Worm (Caenorhabditis elegans) whole organism, L4 larva: Measurements from ENCODE around the gene best-24.

Experiments
- D1046.2 ChIP-seq: fragments of 200-800 bp; sonication (Bioruptor generic); IDR thresholded peaks from 2 replicates; pipeline ENCODE4 v1.3.6; 2022; ENCODE audit warnings: missing genetic modification characterization, missing compliant biosample characterization
- T26A8.4 ChIP-seq: fragments of 200-800 bp; sonication (Bioruptor generic); IDR thresholded peaks from 2 replicates; pipeline ENCODE4 v1.3.6; 2022; ENCODE audit warnings: missing genetic modification characterization, missing compliant biosample characterization
- Y48G9A.11 ChIP-seq: fragments of 200-800 bp; sonication (Bioruptor generic); IDR thresholded peaks from 2 replicates; pipeline ENCODE4 v1.3.6; 2022; ENCODE audit warnings: missing genetic modification reagents, missing genetic modification characterization, missing compliant biosample characterization
- Y5F2A.4 ChIP-seq: fragments of 200-800 bp; sonication (Bioruptor generic); optimal IDR thresholded peaks from 2 replicates; lab custom pipeline; 2018; ENCODE audit warnings: mild to moderate bottlenecking, missing genetic modification characterization, missing compliant biosample characterization
- aha-1 ChIP-seq: fragments of 150-350 bp; peaks from one replicate; lab custom pipeline; 2014; ENCODE audit warnings: missing biosample characterization, missing genetic modification characterization
- ama-1 ChIP-seq: fragments of 150-350 bp; optimal IDR thresholded peaks from 2 replicates; lab custom pipeline; 2014; ENCODE audit warnings: inconsistent platforms, mixed read lengths
- ceh-20 ChIP-seq: fragments of 200-800 bp; sonication (Bioruptor generic); IDR thresholded peaks from 2 replicates; pipeline ENCODE4 v1.3.6; 2022; ENCODE audit warnings: missing genetic modification reagents, missing genetic modification characterization, missing compliant biosample characterization
- cey-2 ChIP-seq: sonication (generic microtip); optimal IDR thresholded peaks from 3 replicates; lab custom pipeline; 2017; ENCODE audit warnings: missing genetic modification characterization, mild to moderate bottlenecking, missing compliant biosample characterization, antibody characterized with exemption, borderline replicate concordance; ENCODE audit not compliant: insufficient read depth
- ctbp-1 ChIP-seq: fragments of 200-800 bp; sonication (Bioruptor generic); IDR thresholded peaks from 2 replicates; pipeline ENCODE4 v1.3.6; 2022; ENCODE audit warnings: missing genetic modification reagents, missing genetic modification characterization, missing compliant biosample characterization
- dmd-6 ChIP-seq: fragments of 200-800 bp; sonication (Bioruptor generic); IDR thresholded peaks from 2 replicates; pipeline ENCODE4 v1.3.6; 2022; ENCODE audit warnings: missing genetic modification reagents, missing genetic modification characterization, missing compliant biosample characterization
- dmd-9 ChIP-seq: fragments of 200-800 bp; sonication (Bioruptor generic); IDR thresholded peaks from 2 replicates; pipeline ENCODE4 v1.3.6; 2022; ENCODE audit warnings: missing genetic modification reagents, missing genetic modification characterization, missing compliant biosample characterization
- duxl-1 ChIP-seq: sonication (generic microtip); optimal IDR thresholded peaks from 2 replicates; lab custom pipeline; 2016; ENCODE audit warnings: mild to moderate bottlenecking, missing genetic modification characterization, moderate library complexity, missing compliant biosample characterization; ENCODE audit not compliant: poor library complexity
- dve-1 ChIP-seq: sonication (generic microtip); optimal IDR thresholded peaks from 2 replicates; lab custom pipeline; 2017; ENCODE audit warnings: antibody characterized with exemption, mild to moderate bottlenecking, missing genetic modification characterization, missing compliant biosample characterization; ENCODE audit not compliant: insufficient read depth
- fos-1 ChIP-seq: fragments of 150-350 bp; optimal IDR thresholded peaks from 2 replicates; lab custom pipeline; 2014; ENCODE audit warnings: missing biosample characterization, missing genetic modification characterization
- gei-8 ChIP-seq: fragments of 200-800 bp; sonication (Bioruptor generic); optimal IDR thresholded peaks from 2 replicates; lab custom pipeline; 2018; ENCODE audit warnings: mild to moderate bottlenecking, missing genetic modification characterization, missing compliant biosample characterization
- hif-1 ChIP-seq, 2 experiments: sonication (generic microtip); optimal IDR thresholded peaks; 2 replicates each; lab custom pipeline; 2016 to 2017; ENCODE audit warnings: missing compliant biosample characterization in 2 of 2, missing genetic modification characterization in 2 of 2, missing genetic modification reagents in 2 of 2, missing genotype in 2 of 2, mild to moderate bottlenecking in 1 of 2
- hlh-30 ChIP-seq: sonication (generic microtip); optimal IDR thresholded peaks from 2 replicates; lab custom pipeline; 2017; ENCODE audit warnings: antibody characterized with exemption, mild to moderate bottlenecking, missing genetic modification characterization, missing compliant biosample characterization; ENCODE audit not compliant: insufficient read depth
- hmg-1.1 ChIP-seq: fragments of 200-800 bp; sonication (Bioruptor generic); IDR thresholded peaks from 2 replicates; pipeline ENCODE4 v1.3.6; 2022; ENCODE audit warnings: missing genetic modification reagents, missing genetic modification characterization, missing compliant biosample characterization
- jun-1 ChIP-seq: fragments of 150-350 bp; optimal IDR thresholded peaks from 2 replicates; lab custom pipeline; 2014; ENCODE audit warnings: missing biosample characterization, missing genetic modification reagents, missing genetic modification characterization
- lin-15B ChIP-seq: fragments of 150-350 bp; sonication (generic microtip); optimal IDR thresholded peaks from 3 replicates; lab custom pipeline; 2014; ENCODE audit warnings: missing biosample characterization, missing genetic modification characterization
- lin-29 ChIP-seq: fragments of 200-800 bp; sonication (Bioruptor generic); IDR thresholded peaks from 2 replicates; pipeline ENCODE4 v1.3.6; 2022; ENCODE audit warnings: missing genetic modification reagents, missing genetic modification characterization, missing compliant biosample characterization
- lin-38 ChIP-seq: fragments of 200-800 bp; sonication (Bioruptor generic); IDR thresholded peaks from 2 replicates; pipeline ENCODE4 v1.3.6; 2022; ENCODE audit warnings: missing genetic modification reagents, missing genetic modification characterization, missing compliant biosample characterization
- mdl-1 ChIP-seq, 2 experiments: fragments of 150-350 bp in 1 of 2; sonication (generic microtip) in 1 of 2; optimal IDR thresholded peaks; 2 replicates each; lab custom pipeline; 2014 to 2017; ENCODE audit warnings: missing biosample characterization in 2 of 2, missing genetic modification characterization in 2 of 2
- mep-1 ChIP-seq: fragments of 150-350 bp; sonication (generic microtip); optimal IDR thresholded peaks from 3 replicates; lab custom pipeline; 2014; ENCODE audit warnings: missing biosample characterization, missing genetic modification characterization
- mxl-3 ChIP-seq: fragments of 200-800 bp; sonication (Bioruptor generic); optimal IDR thresholded peaks from 2 replicates; lab custom pipeline; 2018; ENCODE audit warnings: mild to moderate bottlenecking, missing genetic modification characterization, missing compliant biosample characterization
- nhr-10 ChIP-seq: fragments of 150-350 bp; optimal IDR thresholded peaks from 2 replicates; lab custom pipeline; 2014; ENCODE audit warnings: missing biosample characterization, missing genetic modification characterization
- nhr-102 ChIP-seq: sonication (generic microtip); optimal IDR thresholded peaks from 2 replicates; lab custom pipeline; 2016; ENCODE audit warnings: mild to moderate bottlenecking, missing genetic modification characterization, moderate library complexity, missing compliant biosample characterization
- nhr-11 ChIP-seq: fragments of 150-350 bp; optimal IDR thresholded peaks from 2 replicates; lab custom pipeline; 2014; ENCODE audit warnings: missing biosample characterization, missing genetic modification characterization
- nhr-111 ChIP-seq: fragments of 200-800 bp; sonication (Bioruptor generic); optimal IDR thresholded peaks from 2 replicates; lab custom pipeline; 2018; ENCODE audit warnings: mild to moderate bottlenecking, missing genetic modification characterization, missing compliant biosample characterization
- nhr-25 ChIP-seq: sonication (generic microtip); optimal IDR thresholded peaks from 2 replicates; lab custom pipeline; 2017; ENCODE audit warnings: missing genetic modification characterization, mild to moderate bottlenecking, missing compliant biosample characterization, antibody characterized with exemption, moderate library complexity, borderline replicate concordance; ENCODE audit not compliant: insufficient read depth
- nhr-28 ChIP-seq: fragments of 150-350 bp; optimal IDR thresholded peaks from 2 replicates; lab custom pipeline; 2014; ENCODE audit warnings: missing biosample characterization, missing genetic modification characterization
- nhr-41 ChIP-seq: fragments of 200-800 bp; sonication (Bioruptor generic); IDR thresholded peaks from 2 replicates; pipeline ENCODE4 v1.3.6; 2022; ENCODE audit warnings: missing genetic modification reagents, missing genetic modification characterization, missing compliant biosample characterization
- nhr-6 ChIP-seq: fragments of 150-350 bp; optimal IDR thresholded peaks from 2 replicates; lab custom pipeline; 2014; ENCODE audit warnings: missing biosample characterization, missing genetic modification characterization
- nhr-76 ChIP-seq: fragments of 150-350 bp; optimal IDR thresholded peaks from 2 replicates; lab custom pipeline; 2014; ENCODE audit warnings: missing biosample characterization, missing genetic modification characterization
- pqm-1 ChIP-seq: sonication (generic microtip); optimal IDR thresholded peaks from 2 replicates; lab custom pipeline; 2017; ENCODE audit warnings: missing biosample characterization, missing genetic modification characterization
- saeg-2 ChIP-seq: fragments of 200-800 bp; sonication (Bioruptor generic); IDR thresholded peaks from 2 replicates; pipeline ENCODE4 v1.3.6; 2022; ENCODE audit warnings: missing genetic modification reagents, missing genetic modification characterization, missing compliant biosample characterization
- snpc-1.2 ChIP-seq: fragments of 200-800 bp; sonication (Bioruptor generic); IDR thresholded peaks from 2 replicates; pipeline ENCODE4 v1.3.6; 2022; ENCODE audit warnings: missing genetic modification reagents, missing genetic modification characterization, missing compliant biosample characterization
- snpc-4 ChIP-seq: fragments of 150-350 bp; optimal IDR thresholded peaks from 2 replicates; lab custom pipeline; 2014; ENCODE audit warnings: missing biosample characterization, missing genetic modification characterization
- spr-3 ChIP-seq: fragments of 200-800 bp; sonication (Bioruptor generic); optimal IDR thresholded peaks from 2 replicates; lab custom pipeline; 2018; ENCODE audit warnings: mild to moderate bottlenecking, missing genetic modification characterization, missing compliant biosample characterization
- tag-97 ChIP-seq: fragments of 200-800 bp; sonication (Bioruptor generic); IDR thresholded peaks from 2 replicates; pipeline ENCODE4 v1.3.6; 2022; ENCODE audit warnings: missing genetic modification characterization, missing compliant biosample characterization
- unc-39 ChIP-seq: sonication (generic microtip); optimal IDR thresholded peaks from 2 replicates; lab custom pipeline; 2017; ENCODE audit warnings: missing biosample characterization, missing genetic modification characterization
- unc-62 ChIP-seq, 3 experiments: fragments of 150-350 bp in 1 of 3; sonication (generic microtip); optimal IDR thresholded peaks in 2 of 3; peaks in 1 of 3; 1 replicate in 1 of 3; 2 replicates in 2 of 3; lab custom pipeline; 2014 to 2017; ENCODE audit warnings: missing biosample characterization in 3 of 3, missing genetic modification characterization in 3 of 3, missing genetic modification reagents in 3 of 3, missing genotype in 1 of 3
- zfp-2 ChIP-seq: sonication (generic microtip); optimal IDR thresholded peaks from 2 replicates; lab custom pipeline; 2016; ENCODE audit warnings: mild to moderate bottlenecking, missing genetic modification characterization, missing compliant biosample characterization
- zfp-3 ChIP-seq: fragments of 200-800 bp; sonication (Bioruptor generic); conservative IDR thresholded peaks from 2 replicates; pipeline ENCODE4 v1.3.6; 2022; ENCODE audit warnings: missing genetic modification reagents, missing genetic modification characterization, missing compliant biosample characterization
- ztf-11 ChIP-seq: fragments of 150-350 bp; optimal IDR thresholded peaks from 2 replicates; lab custom pipeline; 2014; ENCODE audit warnings: missing biosample characterization, missing genetic modification characterization
- ztf-7 ChIP-seq: fragments of 150-350 bp; optimal IDR thresholded peaks from 2 replicates; lab custom pipeline; 2014; ENCODE audit warnings: missing biosample characterization, missing genetic modification characterization

The best-24 gene

DNA sequence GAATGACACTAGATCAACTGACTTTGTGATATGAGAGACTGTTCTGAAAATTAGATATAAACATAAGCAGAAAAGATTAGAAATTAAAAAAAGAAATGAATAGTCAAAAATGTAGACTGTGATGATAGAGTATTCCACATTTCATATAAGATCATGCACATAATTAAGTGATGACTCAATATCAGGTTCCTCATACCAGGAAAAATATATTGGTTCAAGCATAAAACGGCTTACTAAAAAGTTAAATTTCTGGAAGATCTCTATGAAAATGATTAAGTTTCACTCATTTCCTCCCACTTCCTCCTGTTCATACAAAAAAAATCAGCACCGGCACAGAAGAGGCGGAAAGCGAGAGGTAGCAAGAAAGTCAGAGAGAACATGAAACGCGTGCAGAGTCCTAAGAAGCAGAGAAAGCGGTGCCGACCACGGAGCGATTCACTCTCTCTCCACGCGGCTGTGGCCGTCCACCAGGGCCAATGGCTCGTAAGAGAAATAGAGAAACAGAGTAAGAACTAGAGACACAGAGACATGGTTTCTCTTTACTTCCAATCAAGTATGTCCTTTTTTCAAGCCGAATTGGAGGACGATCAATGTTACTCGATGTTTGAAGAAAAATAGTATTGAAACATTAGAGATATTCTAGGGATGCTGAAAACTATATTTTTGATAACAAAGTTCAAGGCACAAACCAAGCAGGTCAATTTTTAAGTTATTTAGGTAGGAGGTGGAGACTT is 9.1 kb upstream of the best-24 start, which contains the start of the genes ZK688.5 and fahd-1 (continued):
- TF ChIP-seq Y48G9A.11 (GFP tag; lab: Robert Waterston, UW), result no peak
- TF ChIP-seq tag-97 (GFP tag; lab: Robert Waterston, UW), result no peak
- TF ChIP-seq mdl-1 (tag; optimal IDR thresholded peaks at IDR 0.05; lab: Kevin White, UChicago), result peak; percentile 68 to 94
- peak; percentile 55 for TF ChIP-seq lin-38 (GFP tag; lab: Robert Waterston, UW)
- TF ChIP-seq ctbp-1 (GFP tag; lab: Robert Waterston, UW), result peak; percentile 57
- no peak for TF ChIP-seq Y5F2A.4
- TF ChIP-seq mxl-3 (GFP tag; lab: Kevin White, UChicago), result peak; percentile 98
- TF ChIP-seq ztf-7 (tag; lab: Kevin White, UChicago), result no peak
- no peak for TF ChIP-seq lin-15B
- TF ChIP-seq gei-8 (GFP tag; lab: Kevin White, UChicago), result no peak
- no peak for TF ChIP-seq nhr-76 (tag; lab: Kevin White, UChicago)
- peak; percentile 48 for TF ChIP-seq pqm-1 (tag; lab: Kevin White, UChicago)
- TF ChIP-seq duxl-1, result no peak
- TF ChIP-seq unc-39 (tag; lab: Kevin White, UChicago), result no peak
- TF ChIP-seq nhr-102 (tag; lab: Kevin White, UChicago), result peak; percentile 21
- TF ChIP-seq T26A8.4 (GFP tag; lab: Robert Waterston, UW), result peak; percentile 18; the same call in 1 of the 2 replicates
- no peak for TF ChIP-seq snpc-4 (tag; lab: Kevin White, UChicago)
- peak; percentile 78 for TF ChIP-seq nhr-11
- peak; percentile 88 for TF ChIP-seq mep-1 (tag; lab: Kevin White, UChicago)
- TF ChIP-seq saeg-2 (GFP tag; lab: Robert Waterston, UW), result no peak
- peak; percentile 47 for TF ChIP-seq nhr-6 (tag; lab: Kevin White, UChicago)
- TF ChIP-seq ama-1 (lab: Kevin White, UChicago), result no peak
- no peak for TF ChIP-seq D1046.2
- no peak for TF ChIP-seq cey-2 (tag; lab: Kevin White, UChicago)
- 0 out of 2 replicates have a peak, but pooled peaks have one; percentile 46 for TF ChIP-seq ceh-20 (GFP tag; lab: Robert Waterston, UW)
- TF ChIP-seq nhr-28, result peak; percentile 72
- TF ChIP-seq unc-62 (GFP tag; optimal IDR thresholded peaks at IDR 0.05 in 1 of 2; lab: Kevin White, UChicago), result no peak
- TF ChIP-seq unc-62 (tag; optimal IDR thresholded peaks at IDR 0.05; lab: Kevin White, UChicago), result no peak
- TF ChIP-seq nhr-10 (tag; lab: Kevin White, UChicago), result peak; percentile 45
- peak in 1 of 2 experiments; percentile 68 for TF ChIP-seq hif-1 (tag; optimal IDR thresholded peaks at IDR 0.05; lab: Kevin White, UChicago)
- no peak for TF ChIP-seq snpc-1.2 (GFP tag; lab: Robert Waterston, UW)
- TF ChIP-seq dmd-6, result peak; percentile 72
- TF ChIP-seq aha-1 (tag; lab: Kevin White, UChicago), result peak; percentile 65
- no peak for TF ChIP-seq nhr-111
- TF ChIP-seq dve-1 (tag; lab: Kevin White, UChicago), result peak; percentile 75
- TF ChIP-seq jun-1 (tag; lab: Kevin White, UChicago), result no peak
- no peak for TF ChIP-seq nhr-41 (GFP tag; lab: Robert Waterston, UW)
- no peak for TF ChIP-seq zfp-2 (tag; lab: Kevin White, UChicago)
- TF ChIP-seq zfp-3 (GFP tag; lab: Robert Waterston, UW), result no peak
- no peak for TF ChIP-seq ztf-11
- TF ChIP-seq nhr-25 (tag; lab: Kevin White, UChicago), result peak; percentile 85
- TF ChIP-seq dmd-9 (GFP tag; lab: Robert Waterston, UW), result no peak
- TF ChIP-seq hlh-30 (tag; lab: Kevin White, UChicago), result peak; percentile 84
- TF ChIP-seq fos-1, result no peak
- peak; percentile 92 for TF ChIP-seq hmg-1.1 (GFP tag; lab: Robert Waterston, UW)
- TF ChIP-seq spr-3 (GFP tag; lab: Kevin White, UChicago), result no peak
- TF ChIP-seq lin-29 (GFP tag; lab: Robert Waterston, UW), result no peak
